ENCODE assay signal across 1 worm cellular context in genomic region chrII:10444971-10445707, ce11.
TF ChIP-seq lines count a peak whose summit lies in the region.

No protein-coding gene starts in this region.

TF ChIP-seq in whole organism, L1 larva, 84 proteins besides CTCF, POLR2A, EP300 and RAD21 (continued from another document):
- TF ChIP-seq tlp-1 (tag; optimal IDR thresholded peaks at IDR 0.05; lab: Kevin White, UChicago) (no peak), ces-1 (GFP tag; optimal IDR thresholded peaks at IDR 0.05; lab: Kevin White, UChicago) (no peak), egl-13 (tag; optimal IDR thresholded peaks at IDR 0.05; lab: Kevin White, UChicago) (no peak), rnt-1 (tag; optimal IDR thresholded peaks at IDR 0.05; lab: Kevin White, UChicago) (peak; percentile 65)
